Worm (Caenorhabditis elegans) whole organism, L4 larva: ENCODE results near the gene ncr-1.
A peak's percentile ranks its signal among the peaks of the same experiment; 100 is the strongest.

Experiments used
- F26F4.8 ChIP-seq: fragments of 200-800 bp; sonication (Bioruptor generic); conservative IDR thresholded peaks from 2 replicates; pipeline ENCODE4 v1.3.6; 2022; ENCODE audit warnings: missing genetic modification characterization, missing compliant biosample characterization
- R02D3.7 ChIP-seq: fragments of 150-350 bp; sonication (generic microtip); optimal IDR thresholded peaks from 3 replicates; lab custom pipeline; 2014; ENCODE audit warnings: missing biosample characterization, missing genetic modification characterization
- T20F7.1 ChIP-seq: fragments of 200-800 bp; sonication (Bioruptor generic); optimal IDR thresholded peaks from 2 replicates; lab custom pipeline; 2018; ENCODE audit warnings: mild to moderate bottlenecking, missing genetic modification characterization, missing compliant biosample characterization
- Y105C5A.15 ChIP-seq: fragments of 200-800 bp; sonication (Bioruptor generic); IDR thresholded peaks from 2 replicates; pipeline ENCODE4 v1.3.6; 2022; ENCODE audit warnings: missing genetic modification characterization, missing compliant biosample characterization
- Y48G9A.11 ChIP-seq: fragments of 200-800 bp; sonication (Bioruptor generic); IDR thresholded peaks from 2 replicates; pipeline ENCODE4 v1.3.6; 2022; ENCODE audit warnings: missing genetic modification reagents, missing genetic modification characterization, missing compliant biosample characterization
- aha-1 ChIP-seq: fragments of 150-350 bp; peaks from one replicate; lab custom pipeline; 2014; ENCODE audit warnings: missing biosample characterization, missing genetic modification characterization
- aly-2 ChIP-seq: sonication (generic microtip); optimal IDR thresholded peaks from 2 replicates; lab custom pipeline; 2018; ENCODE audit warnings: missing biosample characterization, missing genetic modification characterization
- attf-4 ChIP-seq: sonication (generic microtip); optimal IDR thresholded peaks from 3 replicates; lab custom pipeline; 2017; ENCODE audit warnings: missing biosample characterization, missing genetic modification characterization
- ceh-32 ChIP-seq: sonication (generic microtip); optimal IDR thresholded peaks from 2 replicates; lab custom pipeline; 2016; ENCODE audit warnings: mild to moderate bottlenecking, missing genetic modification characterization, missing compliant biosample characterization; ENCODE audit not compliant: poor library complexity
- ceh-62 ChIP-seq: sonication (generic microtip); optimal IDR thresholded peaks from 2 replicates; lab custom pipeline; 2017; ENCODE audit warnings: missing biosample characterization, missing genetic modification characterization
- ceh-82 ChIP-seq: sonication (generic microtip); optimal IDR thresholded peaks from 2 replicates; lab custom pipeline; 2017; ENCODE audit warnings: missing biosample characterization, missing genetic modification characterization
- ces-1 ChIP-seq: fragments of 150-350 bp; sonication (generic microtip); optimal IDR thresholded peaks from 4 replicates; lab custom pipeline; 2014; ENCODE audit warnings: missing biosample characterization, missing genetic modification reagents, missing genetic modification characterization
- cey-2 ChIP-seq: sonication (generic microtip); optimal IDR thresholded peaks from 3 replicates; lab custom pipeline; 2017; ENCODE audit warnings: missing genetic modification characterization, mild to moderate bottlenecking, missing compliant biosample characterization, antibody characterized with exemption, borderline replicate concordance; ENCODE audit not compliant: insufficient read depth
- ctbp-1 ChIP-seq: fragments of 200-800 bp; sonication (Bioruptor generic); IDR thresholded peaks from 2 replicates; pipeline ENCODE4 v1.3.6; 2022; ENCODE audit warnings: missing genetic modification reagents, missing genetic modification characterization, missing compliant biosample characterization
- daf-12 ChIP-seq: fragments of 150-350 bp; optimal IDR thresholded peaks from 2 replicates; lab custom pipeline; 2014; ENCODE audit warnings: missing biosample characterization, missing genetic modification reagents, missing genetic modification characterization
- daf-16 ChIP-seq, 3 experiments: sonication (generic microtip); optimal IDR thresholded peaks; 2 replicates each; lab custom pipeline; 2016 to 2017; ENCODE audit warnings: missing genetic modification characterization in 3 of 3, missing genetic modification reagents in 3 of 3, mild to moderate bottlenecking in 2 of 3, missing compliant biosample characterization in 2 of 3, missing biosample characterization in 1 of 3, moderate library complexity in 1 of 3
- daf-19 ChIP-seq: fragments of 200-800 bp; sonication (Bioruptor generic); conservative IDR thresholded peaks from 2 replicates; pipeline ENCODE4 v1.3.6; 2022; ENCODE audit warnings: missing genetic modification characterization, missing compliant biosample characterization
- daf-8 ChIP-seq: fragments of 200-800 bp; sonication (Bioruptor generic); IDR thresholded peaks from 2 replicates; pipeline ENCODE4 v1.3.6; 2022; ENCODE audit warnings: missing genetic modification characterization, missing compliant biosample characterization
- dmd-8 ChIP-seq: fragments of 200-800 bp; sonication (Bioruptor generic); IDR thresholded peaks from 2 replicates; pipeline ENCODE4 v1.3.6; 2022; ENCODE audit warnings: missing genetic modification characterization, missing compliant biosample characterization
- dpl-1 ChIP-seq: fragments of 150-350 bp; optimal IDR thresholded peaks from 2 replicates; lab custom pipeline; 2014; ENCODE audit warnings: missing biosample characterization, missing genetic modification reagents, missing genetic modification characterization
- dve-1 ChIP-seq: sonication (generic microtip); optimal IDR thresholded peaks from 2 replicates; lab custom pipeline; 2017; ENCODE audit warnings: antibody characterized with exemption, mild to moderate bottlenecking, missing genetic modification characterization, missing compliant biosample characterization; ENCODE audit not compliant: insufficient read depth
- fkh-10 ChIP-seq: fragments of 150-350 bp; optimal IDR thresholded peaks from 2 replicates; lab custom pipeline; 2014; ENCODE audit warnings: missing biosample characterization, missing genetic modification reagents, missing genetic modification characterization
- hif-1 ChIP-seq, 2 experiments: sonication (generic microtip); optimal IDR thresholded peaks; 2 replicates each; lab custom pipeline; 2016 to 2017; ENCODE audit warnings: missing compliant biosample characterization in 2 of 2, missing genetic modification characterization in 2 of 2, missing genetic modification reagents in 2 of 2, missing genotype in 2 of 2, mild to moderate bottlenecking in 1 of 2
- hlh-30 ChIP-seq: sonication (generic microtip); optimal IDR thresholded peaks from 2 replicates; lab custom pipeline; 2017; ENCODE audit warnings: antibody characterized with exemption, mild to moderate bottlenecking, missing genetic modification characterization, missing compliant biosample characterization; ENCODE audit not compliant: insufficient read depth
- hmg-1.1 ChIP-seq: fragments of 200-800 bp; sonication (Bioruptor generic); IDR thresholded peaks from 2 replicates; pipeline ENCODE4 v1.3.6; 2022; ENCODE audit warnings: missing genetic modification reagents, missing genetic modification characterization, missing compliant biosample characterization
- jun-1 ChIP-seq: fragments of 150-350 bp; optimal IDR thresholded peaks from 2 replicates; lab custom pipeline; 2014; ENCODE audit warnings: missing biosample characterization, missing genetic modification reagents, missing genetic modification characterization
- lim-7 ChIP-seq: fragments of 200-800 bp; sonication (Bioruptor generic); IDR thresholded peaks from 2 replicates; pipeline ENCODE4 v1.3.6; 2022; ENCODE audit warnings: missing genetic modification characterization, missing compliant biosample characterization
- lin-15B ChIP-seq: fragments of 150-350 bp; sonication (generic microtip); optimal IDR thresholded peaks from 3 replicates; lab custom pipeline; 2014; ENCODE audit warnings: missing biosample characterization, missing genetic modification characterization
- lin-38 ChIP-seq: fragments of 200-800 bp; sonication (Bioruptor generic); IDR thresholded peaks from 2 replicates; pipeline ENCODE4 v1.3.6; 2022; ENCODE audit warnings: missing genetic modification reagents, missing genetic modification characterization, missing compliant biosample characterization
- lin-39 ChIP-seq: fragments of 150-350 bp; optimal IDR thresholded peaks from 2 replicates; lab custom pipeline; 2014; ENCODE audit warnings: missing biosample characterization, missing genetic modification reagents, missing genetic modification characterization
- lsy-2 ChIP-seq, 2 experiments: fragments of 150-350 bp in 1 of 2; sonication (generic microtip) in 1 of 2; optimal IDR thresholded peaks; 2 replicates each; lab custom pipeline; 2014 to 2017; ENCODE audit warnings: missing biosample characterization in 2 of 2, missing genetic modification characterization in 2 of 2
- madf-5 ChIP-seq, 2 experiments: fragments of 200-800 bp; sonication (Bioruptor generic); IDR thresholded peaks; 2 replicates each; pipeline ENCODE4 v1.3.6; 2022; ENCODE audit warnings: missing compliant biosample characterization in 2 of 2, missing genetic modification characterization in 2 of 2
- mdl-1 ChIP-seq, 2 experiments: fragments of 150-350 bp in 1 of 2; sonication (generic microtip) in 1 of 2; optimal IDR thresholded peaks; 2 replicates each; lab custom pipeline; 2014 to 2017; ENCODE audit warnings: missing biosample characterization in 2 of 2, missing genetic modification characterization in 2 of 2
- mep-1 ChIP-seq: fragments of 150-350 bp; sonication (generic microtip); optimal IDR thresholded peaks from 3 replicates; lab custom pipeline; 2014; ENCODE audit warnings: missing biosample characterization, missing genetic modification characterization
- mes-2 ChIP-seq: sonication (generic microtip); optimal IDR thresholded peaks from 2 replicates; lab custom pipeline; 2016; ENCODE audit warnings: missing genotype, mild to moderate bottlenecking, missing genetic modification characterization, missing compliant biosample characterization; ENCODE audit not compliant: poor library complexity, severe bottlenecking
- mxl-2 ChIP-seq: fragments of 200-800 bp; sonication (Bioruptor generic); conservative IDR thresholded peaks from 2 replicates; pipeline ENCODE4 v1.3.6; 2022; ENCODE audit warnings: missing genetic modification reagents, missing genetic modification characterization, missing compliant biosample characterization
- mxl-3 ChIP-seq: fragments of 200-800 bp; sonication (Bioruptor generic); optimal IDR thresholded peaks from 2 replicates; lab custom pipeline; 2018; ENCODE audit warnings: mild to moderate bottlenecking, missing genetic modification characterization, missing compliant biosample characterization
- nhr-102 ChIP-seq: sonication (generic microtip); optimal IDR thresholded peaks from 2 replicates; lab custom pipeline; 2016; ENCODE audit warnings: mild to moderate bottlenecking, missing genetic modification characterization, moderate library complexity, missing compliant biosample characterization
- nhr-28 ChIP-seq: fragments of 150-350 bp; optimal IDR thresholded peaks from 2 replicates; lab custom pipeline; 2014; ENCODE audit warnings: missing biosample characterization, missing genetic modification characterization
- nhr-42 ChIP-seq: fragments of 200-800 bp; sonication (Bioruptor generic); IDR thresholded peaks from 2 replicates; pipeline ENCODE4 v1.3.6; 2022; ENCODE audit warnings: missing genetic modification characterization, missing compliant biosample characterization
- nhr-6 ChIP-seq: fragments of 150-350 bp; optimal IDR thresholded peaks from 2 replicates; lab custom pipeline; 2014; ENCODE audit warnings: missing biosample characterization, missing genetic modification characterization
- nhr-77 ChIP-seq: fragments of 150-350 bp; optimal IDR thresholded peaks from 2 replicates; lab custom pipeline; 2014; ENCODE audit warnings: missing biosample characterization, missing genetic modification characterization
- pha-4 ChIP-seq, 2 experiments: fragments of 150-350 bp in 1 of 2; fragments of 200-800 bp in 1 of 2; sonication (Bioruptor generic) in 1 of 2; IDR thresholded peaks in 1 of 2; optimal IDR thresholded peaks in 1 of 2; 2 replicates each; pipeline versions ENCODE4 v1.3.6 to Lab custom; 2014 to 2022; ENCODE audit warnings: missing genetic modification characterization in 2 of 2, missing genetic modification reagents in 2 of 2, missing biosample characterization in 1 of 2, missing compliant biosample characterization in 1 of 2
- rbr-2 ChIP-seq: sonication (generic microtip); optimal IDR thresholded peaks from 2 replicates; lab custom pipeline; 2016; ENCODE audit warnings: missing genotype, missing genetic modification characterization, missing compliant biosample characterization
- spr-1 ChIP-seq: sonication (generic microtip); optimal IDR thresholded peaks from 2 replicates; lab custom pipeline; 2016; ENCODE audit warnings: mild to moderate bottlenecking, missing genetic modification characterization, missing compliant biosample characterization
- spr-3 ChIP-seq: fragments of 200-800 bp; sonication (Bioruptor generic); optimal IDR thresholded peaks from 2 replicates; lab custom pipeline; 2018; ENCODE audit warnings: mild to moderate bottlenecking, missing genetic modification characterization, missing compliant biosample characterization
- unc-39 ChIP-seq: sonication (generic microtip); optimal IDR thresholded peaks from 2 replicates; lab custom pipeline; 2017; ENCODE audit warnings: missing biosample characterization, missing genetic modification characterization
- zip-2 ChIP-seq: fragments of 150-350 bp; optimal IDR thresholded peaks from 2 replicates; lab custom pipeline; 2014; ENCODE audit warnings: missing biosample characterization, missing genetic modification characterization
- ztf-7 ChIP-seq: fragments of 150-350 bp; optimal IDR thresholded peaks from 2 replicates; lab custom pipeline; 2014; ENCODE audit warnings: missing biosample characterization, missing genetic modification characterization

Gene ncr-1

DNA sequence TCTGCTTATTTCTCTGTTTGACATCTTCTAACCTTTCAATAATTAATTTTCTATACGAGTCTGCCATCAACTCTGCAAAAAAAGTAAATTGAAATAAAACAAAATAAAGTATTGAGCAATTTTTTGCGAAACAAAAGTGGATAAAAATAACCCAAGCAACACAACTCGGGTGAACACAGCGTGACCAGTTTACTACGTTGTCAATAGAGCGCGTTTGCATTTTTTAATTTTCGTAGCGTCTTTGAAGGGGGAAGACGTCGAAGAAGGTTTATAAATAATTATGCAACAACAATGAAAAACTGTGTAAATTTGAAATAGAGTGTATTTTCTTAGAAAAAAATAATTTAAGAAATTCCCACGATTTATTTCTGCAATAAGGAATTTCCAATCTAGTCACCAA, 26.3 kb downstream of the ncr-1 start, which contains the start of gene atg-16.1 (continued):
- TF ChIP-seq ztf-7 (tag; lab: Kevin White, UChicago), result peak; percentile 3
- TF ChIP-seq madf-5 (GFP tag; IDR thresholded peaks at IDR 0.05; lab: Robert Waterston, UW), result no peak
- TF ChIP-seq nhr-6, result no peak
- TF ChIP-seq fkh-10, result no peak
- no peak for TF ChIP-seq daf-8
- TF ChIP-seq rbr-2, result peak; percentile 52
- peak; percentile 73 for TF ChIP-seq T20F7.1
- TF ChIP-seq mxl-3 (GFP tag; lab: Kevin White, UChicago), result peak; percentile 29
- no peak for TF ChIP-seq Y105C5A.15 (GFP tag; lab: Robert Waterston, UW)
- peak; percentile 49 for TF ChIP-seq aha-1
- TF ChIP-seq cey-2, result no peak
- TF ChIP-seq zip-2 (tag; lab: Kevin White, UChicago), result no peak
- TF ChIP-seq daf-12 (tag; lab: Kevin White, UChicago), result no peak
- no peak for TF ChIP-seq attf-4 (tag; lab: Kevin White, UChicago)
- no peak for TF ChIP-seq jun-1 (tag; lab: Kevin White, UChicago)
- peak; percentile 93 for TF ChIP-seq hlh-30
- TF ChIP-seq nhr-77, result peak; percentile 13
- TF ChIP-seq mxl-2, result no peak
- peak in 1 of 2 experiments; percentile 59 for TF ChIP-seq mdl-1 (tag; optimal IDR thresholded peaks at IDR 0.05; lab: Kevin White, UChicago)
- no peak for TF ChIP-seq Y48G9A.11 (GFP tag; lab: Robert Waterston, UW)
- no peak for TF ChIP-seq daf-19 (GFP tag; lab: Robert Waterston, UW)
- TF ChIP-seq R02D3.7, result no peak
- no peak for TF ChIP-seq daf-16 (GFP tag; optimal IDR thresholded peaks at IDR 0.05; lab: Kevin White, UChicago)
- peak; percentile 47 for TF ChIP-seq daf-16 (tag; optimal IDR thresholded peaks at IDR 0.05; lab: Kevin White, UChicago)
- TF ChIP-seq mep-1 (tag; lab: Kevin White, UChicago), result peak; percentile 67
- peak; percentile 70 for TF ChIP-seq dve-1 (tag; lab: Kevin White, UChicago)
- TF ChIP-seq nhr-42 (GFP tag; lab: Robert Waterston, UW), result no peak
- no peak for TF ChIP-seq spr-3 (GFP tag; lab: Kevin White, UChicago)
- no peak for TF ChIP-seq lin-39 (tag; lab: Kevin White, UChicago)
- TF ChIP-seq nhr-28 (tag; lab: Kevin White, UChicago), result peak; percentile 87
- no peak for TF ChIP-seq aly-2 (tag; lab: Kevin White, UChicago)
- peak; percentile 33; the same call in 1 of the 2 replicates for TF ChIP-seq hmg-1.1 (GFP tag; lab: Robert Waterston, UW)
- TF ChIP-seq dpl-1 (GFP tag; lab: Kevin White, UChicago), result peak; percentile 45
- TF ChIP-seq ceh-32 (tag; lab: Kevin White, UChicago), result no peak
- TF ChIP-seq pha-4 (GFP tag; IDR thresholded peaks at IDR 0.05; lab: Robert Waterston, UW), result no peak
- peak; percentile 54 for TF ChIP-seq pha-4 (tag; optimal IDR thresholded peaks at IDR 0.05; lab: Kevin White, UChicago)

DNA sequence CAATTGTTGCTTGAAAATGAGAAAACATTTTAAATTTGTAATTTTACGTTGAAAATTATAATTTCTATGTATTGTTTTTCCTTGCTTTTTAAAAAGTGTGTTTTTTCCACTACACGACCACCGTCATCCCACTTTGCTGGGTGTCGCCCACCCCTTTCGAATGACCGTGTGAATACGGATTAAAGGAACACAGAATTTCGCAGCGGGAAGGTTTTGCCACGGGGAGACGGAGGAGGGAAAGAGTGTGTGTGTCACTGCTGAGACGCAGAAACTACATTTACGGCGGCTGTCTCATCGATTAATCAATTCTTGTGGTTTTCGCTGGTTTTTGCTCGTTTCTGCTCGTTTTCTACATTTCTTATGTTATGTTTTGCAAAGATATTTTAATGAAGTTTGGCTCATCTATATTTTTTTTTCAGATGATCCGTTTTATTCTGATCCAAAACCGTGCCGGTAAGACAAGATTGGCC, 30.8 kb downstream of the ncr-1 start, which contains the start of gene aps-2:
TSS of gene aps-2 (plus strand) at position 420 of the 470 bp plus-strand sequence.
- TF ChIP-seq ctbp-1 (GFP tag; lab: Robert Waterston, UW) (peak; percentile 35; the same call in 1 of the 2 replicates), lim-7 (GFP tag; lab: Robert Waterston, UW) (no peak), mes-2 (tag; lab: Kevin White, UChicago) (peak; percentile 76), ceh-82 (no peak), spr-1 (tag; lab: Kevin White, UChicago) (no peak), unc-39 (no peak), mxl-3 (GFP tag; lab: Kevin White, UChicago) (no peak), hif-1 (tag; optimal IDR thresholded peaks at IDR 0.05; lab: Kevin White, UChicago) (peak in 1 of 2 experiments; percentile 36), ces-1 (GFP tag; lab: Kevin White, UChicago) (no peak), ceh-32 (tag; lab: Kevin White, UChicago) (no peak), lsy-2 (tag; optimal IDR thresholded peaks at IDR 0.05; lab: Kevin White, UChicago) (no peak), lin-38 (peak; percentile 64), mep-1 (tag; lab: Kevin White, UChicago) (peak; percentile 72), hmg-1.1 (GFP tag; lab: Robert Waterston, UW) (peak; percentile 69), F26F4.8 (GFP tag; lab: Robert Waterston, UW) (no peak), ceh-62 (no peak), nhr-102 (tag; lab: Kevin White, UChicago) (no peak), Y48G9A.11 (GFP tag; lab: Robert Waterston, UW) (no peak), lin-15B (no peak), dmd-8 (GFP tag; lab: Robert Waterston, UW) (no peak), lin-39 (tag; lab: Kevin White, UChicago) (no peak), dpl-1 (GFP tag; lab: Kevin White, UChicago) (no peak), nhr-6 (peak; percentile 14), daf-16 (GFP tag; optimal IDR thresholded peaks at IDR 0.05; lab: Kevin White, UChicago) (no peak), daf-16 (tag; optimal IDR thresholded peaks at IDR 0.05; lab: Kevin White, UChicago) (peak; percentile 10)
